Fruit fly (Drosophila melanogaster): ENCODE data around the gene ash1.

ash1 gene

DNA sequence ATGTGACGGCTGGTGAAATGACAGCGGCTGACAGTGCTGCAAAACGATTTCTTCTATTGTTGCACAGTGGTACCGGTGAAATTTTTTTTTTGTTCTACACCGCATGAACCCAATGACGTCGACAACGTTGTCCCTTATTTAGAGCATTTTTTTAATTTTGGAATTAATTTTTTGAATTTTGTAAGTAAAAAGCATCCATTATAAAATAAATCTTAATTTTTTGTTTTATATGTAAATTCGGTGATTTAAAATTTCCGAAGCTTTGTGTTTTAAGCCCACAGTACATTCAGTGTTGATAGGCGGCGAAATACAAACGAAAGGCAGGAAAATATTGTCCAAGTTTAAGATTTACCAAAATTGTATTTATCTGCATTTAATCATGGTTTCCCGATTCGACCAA, 13.6 kb upstream of the ash1 start, which contains the start of the genes Lon and PIG-F:
Lon (minus strand) TSS at position 28 of the 400 bp plus-strand sequence.
PIG-F (plus strand) TSS at position 284 of the 400 bp plus-strand sequence.
- TF ChIP-seq psq (optimal IDR thresholded peaks at IDR 0.05) (no peak), Myc (optimal IDR thresholded peaks at IDR 0.05) (no peak), h (optimal IDR thresholded peaks at IDR 0.05) (no peak), insv (optimal IDR thresholded peaks at IDR 0.05) (no peak), Sin3A (optimal IDR thresholded peaks at IDR 0.05) (no peak), ttk (optimal IDR thresholded peaks at IDR 0.05) (no peak)

DNA sequence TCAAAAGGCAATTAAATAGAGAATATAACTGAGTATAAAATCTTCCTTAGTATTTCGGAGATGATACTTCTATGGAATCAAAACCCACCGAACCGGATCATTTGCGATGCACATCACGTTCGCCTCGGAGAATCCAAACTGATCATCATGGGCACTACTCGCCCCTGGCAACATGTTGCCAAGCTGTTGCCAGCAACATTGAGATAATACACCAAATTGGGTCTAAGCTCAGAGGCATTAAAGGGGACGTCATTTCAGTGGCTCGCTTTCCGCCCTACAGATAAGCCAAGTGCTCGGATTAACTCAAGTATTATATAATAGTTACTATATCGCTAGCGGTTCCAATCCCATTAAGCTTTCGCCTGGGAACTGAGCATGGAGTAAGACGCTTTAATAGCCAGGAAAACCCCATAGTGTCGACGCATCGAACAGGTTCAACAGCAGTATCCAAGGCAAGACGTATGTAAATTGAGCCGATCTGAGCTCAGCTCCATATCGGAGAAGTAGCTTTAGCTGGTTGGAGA, 7.5 kb upstream of the ash1 start, which contains the start of the genes lush and CG9372:
lush (minus strand) TSS at position 117 of the 524 bp plus-strand sequence.
CG9372 (plus strand) TSS at position 235 of the 524 bp plus-strand sequence.
- no peak for TF ChIP-seq Sin3A (optimal IDR thresholded peaks at IDR 0.05)
- no peak for TF ChIP-seq insv (optimal IDR thresholded peaks at IDR 0.05)
- TF ChIP-seq psq (optimal IDR thresholded peaks at IDR 0.05): no peak
- no peak for TF ChIP-seq ttk (optimal IDR thresholded peaks at IDR 0.05)
- TF ChIP-seq Myc (optimal IDR thresholded peaks at IDR 0.05): no peak
- no peak for TF ChIP-seq h (optimal IDR thresholded peaks at IDR 0.05)

DNA sequence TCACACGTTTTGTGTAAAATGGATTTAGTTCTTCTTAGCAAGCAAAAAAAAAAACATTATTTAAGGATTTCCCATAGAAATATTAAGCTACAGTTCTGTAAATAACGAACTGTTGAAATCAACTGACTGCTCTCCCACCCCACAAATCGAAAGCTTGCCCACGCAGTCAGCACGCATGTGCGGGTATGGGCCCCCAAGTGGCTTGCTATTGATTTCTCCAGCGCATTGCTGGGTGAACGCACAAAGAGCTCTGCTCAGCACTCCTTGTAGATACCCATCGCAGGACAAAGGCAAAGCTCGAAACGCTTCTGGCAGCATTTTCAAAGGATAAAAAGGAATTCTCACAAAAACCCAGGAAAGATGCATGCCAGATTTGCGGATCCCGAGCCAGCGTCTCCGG, 2.9 kb upstream of the ash1 start, which contains the start of gene CG9368:
CG9368 (plus strand) TSS at position 221 of the 400 bp plus-strand sequence.
- TF ChIP-seq insv (optimal IDR thresholded peaks at IDR 0.05): no peak
- no peak for TF ChIP-seq Myc (optimal IDR thresholded peaks at IDR 0.05)
- TF ChIP-seq ttk (optimal IDR thresholded peaks at IDR 0.05): no peak
- no peak for TF ChIP-seq Sin3A (optimal IDR thresholded peaks at IDR 0.05)
- no peak for TF ChIP-seq psq (optimal IDR thresholded peaks at IDR 0.05)
- TF ChIP-seq h (optimal IDR thresholded peaks at IDR 0.05): no peak

DNA sequence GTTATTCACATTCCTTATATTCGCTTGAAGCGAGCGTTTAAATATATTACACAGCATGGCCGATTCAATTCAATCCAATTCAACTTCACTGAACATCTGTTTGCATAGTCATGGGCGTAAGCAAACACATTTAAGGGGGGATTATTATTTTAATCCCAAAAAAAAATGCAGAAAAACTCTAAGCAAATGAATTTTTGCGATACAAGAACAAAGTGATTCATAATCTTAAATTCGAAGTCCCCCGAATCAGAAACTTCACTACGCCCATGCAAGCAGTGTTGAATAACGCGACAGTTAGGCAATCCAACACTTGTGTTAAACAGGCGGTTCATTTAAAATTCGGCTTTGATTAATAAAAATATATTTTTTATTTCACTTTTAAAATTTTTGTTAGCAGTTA, 8.1 kb downstream of the ash1 start, which contains the start of gene CG14100:
CG14100 (minus strand) TSS at position 103 of the 400 bp plus-strand sequence.
- TF ChIP-seq insv (optimal IDR thresholded peaks at IDR 0.05): no peak
- TF ChIP-seq Sin3A (optimal IDR thresholded peaks at IDR 0.05): no peak
- TF ChIP-seq Myc (optimal IDR thresholded peaks at IDR 0.05): no peak
- no peak for TF ChIP-seq ttk (optimal IDR thresholded peaks at IDR 0.05)
- no peak for TF ChIP-seq h (optimal IDR thresholded peaks at IDR 0.05)
- TF ChIP-seq psq (optimal IDR thresholded peaks at IDR 0.05): no peak

DNA sequence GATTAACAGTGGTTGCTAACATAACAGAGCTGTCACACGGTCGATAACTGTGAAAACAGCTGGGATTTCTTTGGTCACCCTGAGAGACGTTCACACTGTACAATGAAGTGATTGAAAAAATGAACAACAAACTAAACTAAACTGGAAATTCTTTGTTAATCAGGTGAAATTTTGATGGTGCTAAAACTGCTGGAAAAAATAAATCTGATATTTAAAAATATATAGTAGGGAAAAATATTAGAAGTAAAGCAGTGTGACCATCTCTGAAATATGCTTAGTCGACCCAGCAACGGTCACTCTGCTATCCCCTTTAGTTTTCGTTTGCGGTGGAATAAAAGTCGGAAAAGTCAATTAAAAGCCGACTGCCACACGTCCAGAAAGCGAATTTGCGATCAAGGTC, 12.6 kb downstream of the ash1 start, which contains the start of the genes CG9231 and CG9330:
CG9231 (minus strand) TSS at position 25 of the 400 bp plus-strand sequence.
CG9330 (plus strand) TSS at position 275 of the 400 bp plus-strand sequence.
- TF ChIP-seq insv (optimal IDR thresholded peaks at IDR 0.05): no peak
- no peak for TF ChIP-seq Myc (optimal IDR thresholded peaks at IDR 0.05)
- no peak for TF ChIP-seq Sin3A (optimal IDR thresholded peaks at IDR 0.05)
- no peak for TF ChIP-seq h (optimal IDR thresholded peaks at IDR 0.05)
- TF ChIP-seq psq (optimal IDR thresholded peaks at IDR 0.05): no peak
- TF ChIP-seq ttk (optimal IDR thresholded peaks at IDR 0.05): no peak

DNA sequence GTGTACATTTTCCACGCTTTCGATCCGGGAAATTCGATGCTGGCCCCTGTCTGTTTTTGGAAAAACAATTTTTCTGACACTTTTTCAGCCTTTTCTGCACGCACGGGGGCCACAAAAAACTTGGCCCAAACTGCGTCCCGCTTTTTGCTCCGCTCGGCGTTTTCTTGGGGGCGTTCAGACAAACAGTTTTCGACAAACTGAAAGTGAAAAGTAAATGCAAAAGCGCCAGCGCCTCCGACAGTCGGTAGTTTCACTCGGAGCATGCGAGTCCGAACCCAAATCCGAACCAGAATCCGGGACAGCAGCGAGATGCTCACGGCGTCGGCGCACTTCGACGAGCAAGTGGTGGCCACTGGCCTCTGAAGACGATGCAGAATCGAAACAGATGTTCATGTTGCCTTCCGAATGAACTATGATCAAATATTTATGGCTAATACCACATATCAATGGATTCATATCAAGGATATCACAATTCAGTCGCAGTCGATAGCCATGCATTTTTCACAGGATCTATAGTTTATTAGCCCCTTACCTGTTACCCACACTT, 14.1 kb downstream of the ash1 start, which contains the start of gene Shal:
Shal (minus strand) TSS at position 200 of the 547 bp plus-strand sequence.
- TF ChIP-seq psq (optimal IDR thresholded peaks at IDR 0.05) (no peak), h (optimal IDR thresholded peaks at IDR 0.05) (no peak), Sin3A (optimal IDR thresholded peaks at IDR 0.05) (no peak), insv (optimal IDR thresholded peaks at IDR 0.05) (no peak), Myc (optimal IDR thresholded peaks at IDR 0.05) (no peak), ttk (optimal IDR thresholded peaks at IDR 0.05) (no peak)

DNA sequence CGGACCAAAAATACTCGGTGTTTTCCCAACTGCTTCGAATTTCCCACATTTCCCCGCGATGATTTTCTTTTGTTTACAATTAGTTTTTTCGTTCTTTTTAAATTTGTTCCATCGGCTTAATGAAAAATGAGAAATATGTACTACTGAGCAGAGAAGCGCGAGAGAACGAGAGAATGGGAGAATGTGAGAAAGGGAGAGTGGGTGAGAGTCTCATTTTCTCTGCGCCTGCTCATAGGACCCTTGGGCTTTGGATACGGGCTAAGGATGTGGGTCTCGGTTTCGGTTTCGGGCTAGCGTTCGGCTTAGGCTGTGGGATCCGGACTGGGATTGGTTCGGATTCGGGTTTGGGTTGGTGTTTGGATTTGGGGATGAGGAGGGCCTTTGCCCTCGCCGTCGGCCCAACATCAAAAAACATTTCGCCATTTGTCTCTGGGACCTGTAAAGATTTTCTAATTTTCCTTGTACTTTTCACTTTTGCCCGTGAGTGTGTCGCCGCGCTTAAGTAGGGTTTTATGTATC, 17.8 kb downstream of the ash1 start:
- TF ChIP-seq ttk (optimal IDR thresholded peaks at IDR 0.05) (no peak), Myc (optimal IDR thresholded peaks at IDR 0.05) (no peak), insv (optimal IDR thresholded peaks at IDR 0.05) (no peak), h (optimal IDR thresholded peaks at IDR 0.05) (no peak), psq (optimal IDR thresholded peaks at IDR 0.05) (no peak), Sin3A (optimal IDR thresholded peaks at IDR 0.05) (no peak)

DNA sequence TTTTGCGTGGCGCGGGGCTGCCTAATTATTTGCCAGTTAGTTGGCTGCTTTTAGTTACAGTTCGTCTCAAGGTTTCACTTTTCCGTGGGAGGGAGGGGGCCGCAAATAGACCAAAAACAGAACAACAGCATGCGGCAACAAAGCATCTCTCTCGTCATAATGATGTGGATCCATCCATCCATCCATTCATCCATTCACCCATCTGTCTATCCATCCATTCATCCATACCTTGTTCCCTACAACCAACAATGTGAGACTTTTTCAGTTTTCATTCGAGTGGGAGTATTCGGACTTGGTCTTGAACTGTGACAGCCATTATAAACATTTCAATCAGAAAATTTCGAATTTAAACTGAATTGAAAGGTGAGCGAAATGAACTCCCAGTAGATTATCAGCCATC, 19.2 kb downstream of the ash1 start:
- TF ChIP-seq Myc (optimal IDR thresholded peaks at IDR 0.05): no peak
- no peak for TF ChIP-seq Sin3A (optimal IDR thresholded peaks at IDR 0.05)
- TF ChIP-seq h (optimal IDR thresholded peaks at IDR 0.05): no peak
- TF ChIP-seq psq (optimal IDR thresholded peaks at IDR 0.05): no peak
- TF ChIP-seq ttk (optimal IDR thresholded peaks at IDR 0.05): no peak
- TF ChIP-seq insv (optimal IDR thresholded peaks at IDR 0.05): no peak

DNA sequence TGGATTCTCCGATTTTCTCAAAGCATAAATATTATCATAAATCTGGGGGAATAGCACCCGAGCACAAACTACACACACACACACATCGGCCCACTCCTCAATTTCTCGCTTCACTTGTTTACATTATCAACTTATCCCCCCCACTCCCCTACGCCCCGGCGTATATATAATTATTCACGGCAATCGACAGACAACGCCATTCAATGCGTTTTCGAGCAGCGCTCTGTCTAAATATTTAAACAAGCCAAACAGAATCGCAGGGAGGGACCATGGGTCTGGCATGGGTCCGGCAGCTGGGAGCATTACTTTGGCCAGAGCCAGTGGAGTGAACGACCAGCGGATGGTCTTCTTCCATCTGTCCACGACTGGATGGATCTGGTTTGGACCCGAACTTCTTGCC, 22.9 kb downstream of the ash1 start:
- TF ChIP-seq ttk (optimal IDR thresholded peaks at IDR 0.05) (no peak), Sin3A (optimal IDR thresholded peaks at IDR 0.05) (no peak), psq (optimal IDR thresholded peaks at IDR 0.05) (no peak), insv (optimal IDR thresholded peaks at IDR 0.05) (no peak), Myc (optimal IDR thresholded peaks at IDR 0.05) (no peak), h (optimal IDR thresholded peaks at IDR 0.05) (no peak)

DNA sequence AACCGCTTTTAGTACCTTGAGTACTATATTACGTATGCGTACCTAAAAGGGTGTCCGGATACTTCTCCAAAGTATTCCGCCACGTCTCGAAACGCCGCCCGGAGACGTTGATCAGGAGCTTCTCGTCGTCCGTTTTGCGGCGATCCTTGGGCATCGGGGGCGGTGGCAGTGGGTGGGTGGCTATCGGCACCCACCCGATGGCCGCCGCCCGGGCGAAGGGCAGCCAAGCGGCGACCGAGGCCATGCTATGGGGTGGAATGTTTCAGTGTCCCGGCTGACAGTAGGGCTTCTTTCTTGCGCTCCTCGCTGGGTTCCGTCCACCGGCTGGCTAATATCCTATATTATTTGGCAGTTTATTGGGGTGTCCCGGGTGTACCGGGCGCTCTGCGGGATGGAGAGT, 24.1 kb downstream of the ash1 start:
- TF ChIP-seq insv (optimal IDR thresholded peaks at IDR 0.05) (no peak), ttk (optimal IDR thresholded peaks at IDR 0.05) (no peak), Myc (optimal IDR thresholded peaks at IDR 0.05) (no peak), Sin3A (optimal IDR thresholded peaks at IDR 0.05) (no peak), h (optimal IDR thresholded peaks at IDR 0.05) (no peak), psq (optimal IDR thresholded peaks at IDR 0.05) (no peak)

DNA sequence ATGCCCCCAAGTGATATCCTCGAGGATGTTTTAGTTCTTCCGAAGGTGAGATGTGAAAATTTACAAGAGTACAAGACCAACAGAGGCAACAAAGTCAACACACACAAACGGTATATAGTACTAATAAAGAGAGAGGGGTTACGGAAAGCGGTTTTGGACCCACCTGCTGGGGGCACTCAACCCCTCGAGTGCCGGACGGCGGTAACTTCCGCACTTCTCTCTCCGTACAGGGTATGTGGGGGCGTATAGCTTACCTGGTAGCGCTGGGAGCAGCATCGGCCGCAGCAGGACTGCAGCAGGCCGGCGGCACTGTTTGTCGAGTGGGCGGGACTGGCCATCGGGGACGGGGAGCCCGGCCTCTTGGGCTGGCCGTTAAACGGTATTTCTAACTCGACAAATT, 29.1 kb downstream of the ash1 start:
- no peak for TF ChIP-seq Myc (optimal IDR thresholded peaks at IDR 0.05)
- TF ChIP-seq Sin3A (optimal IDR thresholded peaks at IDR 0.05): no peak
- no peak for TF ChIP-seq insv (optimal IDR thresholded peaks at IDR 0.05)

DNA sequence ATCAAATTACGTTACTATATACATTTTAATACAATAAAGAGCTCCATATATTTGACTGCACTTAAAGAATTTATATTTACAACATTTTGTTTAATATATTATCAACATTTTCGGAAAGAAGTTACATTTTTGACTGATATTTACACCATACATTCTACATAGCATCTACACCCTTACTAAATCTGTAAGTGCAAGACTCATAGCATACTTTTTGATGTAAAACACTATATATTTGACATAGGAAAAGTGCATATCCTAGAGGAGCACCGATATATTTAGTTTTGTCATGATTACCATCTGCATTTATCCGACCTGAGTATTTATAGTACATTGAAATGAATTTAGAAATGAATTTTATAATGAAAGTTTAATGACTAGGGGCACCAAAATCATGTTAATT, 29.6 kb downstream of the ash1 start:
- TF ChIP-seq h (optimal IDR thresholded peaks at IDR 0.05) (no peak), psq (optimal IDR thresholded peaks at IDR 0.05) (no peak)
